Fruit fly (Drosophila melanogaster) whole organism, prepupa: ENCODE results near the gene Or74a.

Experiments used
- CG11294 ChIP-seq: fragments of 200-800 bp; sonication (Bioruptor generic); IDR thresholded peaks from 2 replicates; pipeline ENCODE4 v1.3.6; 2022; ENCODE audit warnings: missing biosample characterization, missing genetic modification characterization
- CG11762 ChIP-seq: fragments of 200-800 bp; sonication (Bioruptor generic); optimal IDR thresholded peaks from 3 replicates; lab custom pipeline; 2016; ENCODE audit warnings: missing biosample characterization, missing genetic modification characterization; ENCODE audit not compliant: insufficient read depth
- CG11902 ChIP-seq: fragments of 200-800 bp; sonication (Bioruptor generic); optimal IDR thresholded peaks from 3 replicates; lab custom pipeline; 2016; ENCODE audit warnings: missing biosample characterization, missing genetic modification characterization
- CG15336 ChIP-seq: fragments of 200-800 bp; sonication (Bioruptor generic); IDR thresholded peaks from 2 replicates; pipeline ENCODE4 v1.3.6; 2022; ENCODE audit warnings: missing biosample characterization, missing genetic modification characterization
- CG31627 ChIP-seq: fragments of 200-800 bp; sonication (Bioruptor generic); optimal IDR thresholded peaks from 3 replicates; lab custom pipeline; 2016; ENCODE audit warnings: missing biosample characterization, missing genetic modification characterization
- CG32006 ChIP-seq: fragments of 200-800 bp; sonication (Bioruptor generic); optimal IDR thresholded peaks from 3 replicates; lab custom pipeline; 2017; ENCODE audit warnings: missing biosample characterization, mild to moderate bottlenecking, missing genetic modification characterization
- CG34406 ChIP-seq: fragments of 200-800 bp; sonication (Bioruptor generic); optimal IDR thresholded peaks from 3 replicates; lab custom pipeline; 2016; ENCODE audit warnings: missing biosample characterization, missing genetic modification characterization
- CG3919 ChIP-seq: fragments of 200-800 bp; sonication (Bioruptor generic); optimal IDR thresholded peaks from 3 replicates; lab custom pipeline; 2016; ENCODE audit warnings: missing biosample characterization, missing genetic modification characterization
- CG4318 ChIP-seq: fragments of 200-800 bp; sonication (Bioruptor generic); optimal IDR thresholded peaks from 3 replicates; lab custom pipeline; 2017; ENCODE audit warnings: missing biosample characterization, mild to moderate bottlenecking, missing genetic modification characterization
- CG6163 ChIP-seq: fragments of 200-800 bp; sonication (Bioruptor generic); IDR thresholded peaks from 3 replicates; pipeline ENCODE4 v1.3.6; 2022; ENCODE audit warnings: missing biosample characterization, missing genetic modification characterization
- CG6792 ChIP-seq: fragments of 200-800 bp; sonication (Bioruptor generic); optimal IDR thresholded peaks from 3 replicates; lab custom pipeline; 2016; ENCODE audit warnings: missing biosample characterization, missing genetic modification characterization
- CG6808 ChIP-seq: fragments of 200-800 bp; sonication (Bioruptor generic); optimal IDR thresholded peaks from 3 replicates; lab custom pipeline; 2017; ENCODE audit warnings: missing biosample characterization, missing genetic modification characterization, mild to moderate bottlenecking, moderate library complexity, missing genetic modification reagents
- CG7368 ChIP-seq: fragments of 200-800 bp; sonication (Bioruptor generic); optimal IDR thresholded peaks from 3 replicates; lab custom pipeline; 2016; ENCODE audit warnings: missing biosample characterization, missing genetic modification characterization
- CG8119 ChIP-seq: fragments of 200-800 bp; sonication (Bioruptor generic); IDR thresholded peaks from 3 replicates; pipeline ENCODE4 v1.3.6; 2022; ENCODE audit warnings: missing biosample characterization, missing genetic modification characterization
- CG8319 ChIP-seq: fragments of 200-800 bp; sonication (Bioruptor generic); optimal IDR thresholded peaks from 3 replicates; lab custom pipeline; 2016; ENCODE audit warnings: missing biosample characterization, missing genetic modification characterization
- CG8632 ChIP-seq: fragments of 200-800 bp; sonication (Bioruptor generic); optimal IDR thresholded peaks from 3 replicates; lab custom pipeline; 2016; ENCODE audit warnings: missing biosample characterization, missing genetic modification characterization
- CG9139 ChIP-seq: fragments of 200-800 bp; sonication (Bioruptor generic); optimal IDR thresholded peaks from 3 replicates; lab custom pipeline; 2017; ENCODE audit warnings: missing biosample characterization, mild to moderate bottlenecking, missing genetic modification characterization
- Eip75B ChIP-seq: fragments of 200-800 bp; sonication (Bioruptor generic); optimal IDR thresholded peaks from 3 replicates; lab custom pipeline; 2016; ENCODE audit warnings: missing biosample characterization, missing genetic modification characterization
- Eip93F ChIP-seq: fragments of 200-800 bp; sonication (Bioruptor generic); optimal IDR thresholded peaks from 2 replicates; lab custom pipeline; 2016; ENCODE audit warnings: missing biosample characterization, mild to moderate bottlenecking, missing genetic modification characterization
- Ets96B ChIP-seq: fragments of 200-800 bp; optimal IDR thresholded peaks from 2 replicates; lab custom pipeline; 2019; ENCODE audit warnings: missing biosample characterization, mild to moderate bottlenecking, missing genetic modification characterization, moderate library complexity
- Gug ChIP-seq: fragments of 200-800 bp; sonication (Bioruptor generic); IDR thresholded peaks from 2 replicates; pipeline ENCODE4 v1.3.6; 2022; ENCODE audit warnings: missing biosample characterization, missing genetic modification characterization
- Hr4 ChIP-seq: fragments of 200-800 bp; sonication (Bioruptor generic); optimal IDR thresholded peaks from 3 replicates; lab custom pipeline; 2016; ENCODE audit warnings: missing biosample characterization, missing genetic modification characterization
- Lpt ChIP-seq: fragments of 200-800 bp; sonication (Bioruptor generic); optimal IDR thresholded peaks from 3 replicates; lab custom pipeline; 2016; ENCODE audit warnings: missing biosample characterization, missing genetic modification characterization
- Met ChIP-seq: fragments of 200-800 bp; sonication (Bioruptor generic); optimal IDR thresholded peaks from 3 replicates; lab custom pipeline; 2016; ENCODE audit warnings: missing biosample characterization, missing genetic modification characterization
- OdsH ChIP-seq: fragments of 200-800 bp; sonication (Bioruptor generic); optimal IDR thresholded peaks from 3 replicates; lab custom pipeline; 2016; ENCODE audit warnings: missing biosample characterization, missing genetic modification characterization
- Sox14 ChIP-seq: fragments of 200-800 bp; sonication (Bioruptor generic); optimal IDR thresholded peaks from 3 replicates; lab custom pipeline; 2016; ENCODE audit warnings: missing biosample characterization, missing genetic modification characterization
- Sox15 ChIP-seq: fragments of 200-800 bp; sonication (Bioruptor generic); optimal IDR thresholded peaks from 3 replicates; lab custom pipeline; 2016; ENCODE audit warnings: missing biosample characterization, missing genetic modification characterization
- achi ChIP-seq: fragments of 200-800 bp; sonication (Bioruptor generic); optimal IDR thresholded peaks from 3 replicates; lab custom pipeline; 2016; ENCODE audit warnings: missing biosample characterization, missing genetic modification characterization
- acj6 ChIP-seq: fragments of 200-800 bp; sonication (Bioruptor generic); optimal IDR thresholded peaks from 3 replicates; lab custom pipeline; 2016; ENCODE audit warnings: missing biosample characterization, missing genetic modification characterization
- cyc ChIP-seq: fragments of 200-800 bp; sonication (Bioruptor generic); optimal IDR thresholded peaks from 3 replicates; lab custom pipeline; 2016; ENCODE audit warnings: missing biosample characterization, missing genetic modification characterization
- dac ChIP-seq: fragments of 200-800 bp; sonication (Bioruptor generic); optimal IDR thresholded peaks from 2 replicates; lab custom pipeline; 2017; ENCODE audit warnings: missing biosample characterization, mild to moderate bottlenecking, missing genetic modification characterization
- dsx ChIP-seq: fragments of 200-800 bp; optimal IDR thresholded peaks from 3 replicates; lab custom pipeline; 2019; ENCODE audit warnings: missing biosample characterization, mild to moderate bottlenecking, missing genetic modification characterization, moderate library complexity; ENCODE audit not compliant: poor library complexity, severe bottlenecking
- fd59A ChIP-seq: fragments of 200-800 bp; sonication (Bioruptor generic); optimal IDR thresholded peaks from 2 replicates; lab custom pipeline; 2017; ENCODE audit warnings: missing biosample characterization, mild to moderate bottlenecking, missing genetic modification characterization, missing genetic modification reagents
- fkh ChIP-seq: fragments of 200-800 bp; sonication (Bioruptor generic); optimal IDR thresholded peaks from 3 replicates; lab custom pipeline; 2017; ENCODE audit warnings: missing biosample characterization, mild to moderate bottlenecking, missing genetic modification characterization, moderate library complexity
- net ChIP-seq: fragments of 200-800 bp; sonication (Bioruptor generic); optimal IDR thresholded peaks from 3 replicates; lab custom pipeline; 2016; ENCODE audit warnings: missing biosample characterization, missing genetic modification characterization
- pdm3 ChIP-seq: fragments of 200-800 bp; sonication (Bioruptor generic); optimal IDR thresholded peaks from 3 replicates; lab custom pipeline; 2016; ENCODE audit warnings: missing biosample characterization, missing genetic modification characterization
- salr ChIP-seq, 2 experiments: fragments of 200-800 bp; sonication (Bioruptor generic); optimal IDR thresholded peaks; 3 replicates each; lab custom pipeline; 2016 to 2018; ENCODE audit warnings: missing biosample characterization in 2 of 2, missing genetic modification characterization in 2 of 2, mild to moderate bottlenecking in 1 of 2
- spab ChIP-seq: fragments of 200-800 bp; sonication (Bioruptor generic); optimal IDR thresholded peaks from 2 replicates; lab custom pipeline; 2017; ENCODE audit warnings: missing biosample characterization, mild to moderate bottlenecking, missing genetic modification characterization, missing genetic modification reagents
- ss ChIP-seq, 2 experiments: fragments of 200-800 bp; sonication (Bioruptor generic); optimal IDR thresholded peaks; 2 replicates in 1 of 2; 3 replicates in 1 of 2; lab custom pipeline; 2017 to 2018; ENCODE audit warnings: mild to moderate bottlenecking in 2 of 2, missing biosample characterization in 2 of 2, missing genetic modification characterization in 2 of 2, moderate library complexity in 1 of 2
- svp ChIP-seq: fragments of 200-800 bp; sonication (Bioruptor generic); peaks from one replicate; lab custom pipeline; 2016; ENCODE audit warnings: missing biosample characterization, missing genetic modification characterization
- topi ChIP-seq: fragments of 200-800 bp; sonication (Bioruptor generic); optimal IDR thresholded peaks from 3 replicates; lab custom pipeline; 2016; ENCODE audit warnings: missing biosample characterization, missing genetic modification characterization
- vri ChIP-seq: fragments of 200-800 bp; sonication (Bioruptor generic); optimal IDR thresholded peaks from 3 replicates; lab custom pipeline; 2016; ENCODE audit warnings: missing biosample characterization, mild to moderate bottlenecking, missing genetic modification characterization

Gene Or74a

dm6 chr3L:17357431-17357830, 28.5 kb upstream of the Or74a start:
- TF ChIP-seq CG7368 (no peak), Gug (no peak), Ets96B (no peak), Hr4 (GFP tag; lab: Kevin White, UChicago) (no peak), CG11902 (no peak), Met (no peak), CG6792 (GFP tag; lab: Kevin White, UChicago) (no peak), Lpt (GFP tag; lab: Kevin White, UChicago) (no peak), Eip75B (GFP tag; lab: Kevin White, UChicago) (no peak), CG6163 (no peak), CG4318 (no peak)

dm6 chr3L:17352812-17353211, 23.8 kb upstream of the Or74a start:
- TF ChIP-seq Met (no peak), pdm3 (GFP tag; lab: Kevin White, UChicago) (no peak)
- TF ChIP-seq, all 60 proteins: peak for 0

- TF ChIP-seq topi (GFP tag; lab: Kevin White, UChicago) = no peak
- TF ChIP-seq Sox15 (GFP tag; lab: Kevin White, UChicago) = no peak
- TF ChIP-seq CG8632 (GFP tag; lab: Kevin White, UChicago) = no peak
- no peak for TF ChIP-seq CG7368
Observed at dm6 chr3L:17351522-17351921, 22.6 kb upstream of the Or74a start, which contains the start of gene CG7692. TSS of gene CG7692 (plus strand) at chr3L:17351822.

- TF ChIP-seq fd59A (no peak), CG4318 (no peak), CG8319 (GFP tag; lab: Kevin White, UChicago) (no peak), CG9139 (GFP tag; lab: Kevin White, UChicago) (no peak), CG3919 (GFP tag; lab: Kevin White, UChicago) (no peak), Sox14 (GFP tag; lab: Kevin White, UChicago) (no peak), dac (no peak), CG11762 (GFP tag; lab: Kevin White, UChicago) (no peak), spab (GFP tag; lab: Kevin White, UChicago) (no peak)
Observed at dm6 chr3L:17349604-17350003, 20.6 kb upstream of the Or74a start, which contains the start of gene Mip. TSS of gene Mip (minus strand) at chr3L:17349666.

- TF ChIP-seq topi (GFP tag; lab: Kevin White, UChicago) (no peak), CG7368 (no peak), CG3919 (GFP tag; lab: Kevin White, UChicago) (no peak), CG8119 (GFP tag; lab: Robert Waterston, UW) (no peak), vri (GFP tag; lab: Kevin White, UChicago) (no peak), cyc (no peak), Met (no peak), acj6 (GFP tag; lab: Kevin White, UChicago) (no peak), CG8632 (GFP tag; lab: Kevin White, UChicago) (no peak), dsx (GFP tag; lab: Kevin White, UChicago) (no peak), CG6808 (GFP tag; lab: Kevin White, UChicago) (no peak), CG31627 (no peak), CG11294 (GFP tag; lab: Robert Waterston, UW) (no peak), CG4318 (no peak)
- TF ChIP-seq, all 60 proteins: peak for 0
Observed at dm6 chr3L:17346393-17346792, 17.4 kb upstream of the Or74a start.

dm6 chr3L:17344596-17344995, 15.6 kb upstream of the Or74a start, which contains the start of gene brv2:
TSS of gene brv2 (minus strand) at chr3L:17344696.
- TF ChIP-seq Eip93F (GFP tag; lab: Kevin White, UChicago) = no peak
- TF ChIP-seq CG8119 (GFP tag; lab: Robert Waterston, UW) = no peak
- no peak for TF ChIP-seq svp
- TF ChIP-seq Sox14 (GFP tag; lab: Kevin White, UChicago) = no peak
- no peak for TF ChIP-seq OdsH (GFP tag; lab: Kevin White, UChicago)
- no peak for TF ChIP-seq cyc
- TF ChIP-seq CG34406 (GFP tag; lab: Kevin White, UChicago) = no peak
- no peak for TF ChIP-seq fd59A
- TF ChIP-seq CG15336 (GFP tag; lab: Robert Waterston, UW) = no peak
- no peak for TF ChIP-seq dsx (GFP tag; lab: Kevin White, UChicago)
- TF ChIP-seq achi = no peak
- TF ChIP-seq salr (GFP tag; optimal IDR thresholded peaks at IDR 0.05; lab: Kevin White, UChicago) = no peak
- TF ChIP-seq net (GFP tag; lab: Kevin White, UChicago) = no peak
- no peak for TF ChIP-seq CG11294 (GFP tag; lab: Robert Waterston, UW)
- no peak for TF ChIP-seq CG11762 (GFP tag; lab: Kevin White, UChicago)
- TF ChIP-seq CG32006 (GFP tag; lab: Kevin White, UChicago) = no peak
- TF ChIP-seq fkh (GFP tag; lab: Kevin White, UChicago) = no peak
- no peak for TF ChIP-seq Sox15 (GFP tag; lab: Kevin White, UChicago)
- TF ChIP-seq ss (GFP tag; optimal IDR thresholded peaks at IDR 0.05; lab: Kevin White, UChicago) = no peak
- TF ChIP-seq, all 60 proteins: peak for 0
